Fruit fly (Drosophila melanogaster): Measurements from ENCODE around the gene CG44227.

The CG44227 gene

dm6 chr3R:8659200-8659897, 25.6 kb downstream of the CG44227 start (continued):
- TF ChIP-seq bbx (GFP tag; IDR thresholded peaks at IDR 0.05; ENCODE audit: partially characterized antibody) (no peak), Xrp1 (GFP tag; IDR thresholded peaks at IDR 0.05) (peak; percentile 42), NfI (GFP tag; optimal IDR thresholded peaks at IDR 0.05) (peak; percentile 63), Aef1 (GFP tag; IDR thresholded peaks at IDR 0.05) (no peak), CG5180 (GFP tag; optimal IDR thresholded peaks at IDR 0.05) (peak; percentile 70), seq (GFP tag; IDR thresholded peaks at IDR 0.05) (peak; percentile 58; the same call in 1 of the 2 replicates), C15 (GFP tag; IDR thresholded peaks at IDR 0.05) (no peak), al (GFP tag; IDR thresholded peaks at IDR 0.05) (no peak), CkIIα-i1 (GFP tag; IDR thresholded peaks at IDR 0.05) (no peak), mam (GFP tag; optimal IDR thresholded peaks at IDR 0.05) (peak; percentile 55), CG4854 (GFP tag; optimal IDR thresholded peaks at IDR 0.05) (no peak), gsb-n (tag; optimal IDR thresholded peaks at IDR 0.05) (peak; percentile 55), CG18476 (GFP tag; optimal IDR thresholded peaks at IDR 0.05) (peak; percentile 13), br (optimal IDR thresholded peaks at IDR 0.05) (no peak), CG12236 (GFP tag; optimal IDR thresholded peaks at IDR 0.05) (no peak), tap (tag; optimal IDR thresholded peaks at IDR 0.05) (peak; percentile 24), Sry-δ (GFP tag; optimal IDR thresholded peaks at IDR 0.05) (peak; percentile 11), CG3726 (GFP tag; IDR thresholded peaks at IDR 0.05) (no peak), CG3847 (GFP tag; IDR thresholded peaks at IDR 0.05) (peak; percentile 50), CrebB (tag; optimal IDR thresholded peaks at IDR 0.05) (no peak), ro (GFP tag; IDR thresholded peaks at IDR 0.05) (no peak), Dip3 (GFP tag; optimal IDR thresholded peaks at IDR 0.05) (peak; percentile 53), CG6813 (GFP tag; optimal IDR thresholded peaks at IDR 0.05) (peak; percentile 57), Rfx (GFP tag; IDR thresholded peaks at IDR 0.05) (peak; percentile 72), Hand (GFP tag; optimal IDR thresholded peaks at IDR 0.05) (peak; percentile 21), Atf6 (GFP tag; IDR thresholded peaks at IDR 0.05) (peak; percentile 73), insv (GFP tag; optimal IDR thresholded peaks at IDR 0.05) (peak in 1 of 2 experiments; percentile 72), schlank (tag; optimal IDR thresholded peaks at IDR 0.05) (peak; percentile 29), Stat92E (GFP tag; optimal IDR thresholded peaks at IDR 0.05) (no peak), eve (GFP tag; optimal IDR thresholded peaks at IDR 0.05) (no peak), salm (tag; optimal IDR thresholded peaks at IDR 0.05) (no peak), stc (GFP tag; IDR thresholded peaks at IDR 0.05) (peak; percentile 66), Optix (GFP tag; IDR thresholded peaks at IDR 0.05) (peak; percentile 42; the same call in 1 of the 3 replicates), sisA (GFP tag; IDR thresholded peaks at IDR 0.05) (peak; percentile 40), CG34224 (GFP tag; IDR thresholded peaks at IDR 0.05; ENCODE audit: partially characterized antibody) (no peak), Bdp1 (GFP tag; optimal IDR thresholded peaks at IDR 0.05) (no peak), cwo (GFP tag; optimal IDR thresholded peaks at IDR 0.05) (peak; percentile 52), CG7839 (tag; optimal IDR thresholded peaks at IDR 0.05) (peak; percentile 68), corto (GFP tag; optimal IDR thresholded peaks at IDR 0.05) (no peak), Mes4 (GFP tag; optimal IDR thresholded peaks at IDR 0.05) (no peak), Oaz (GFP tag; IDR thresholded peaks at IDR 0.05) (no peak), tll (GFP tag; optimal IDR thresholded peaks at IDR 0.05) (no peak), gcm (GFP tag; optimal IDR thresholded peaks at IDR 0.05) (no peak), CG13775 (GFP tag; optimal IDR thresholded peaks at IDR 0.05) (peak; percentile 50), fd96Cb (tag; optimal IDR thresholded peaks at IDR 0.05) (peak; percentile 30), danr (GFP tag; IDR thresholded peaks at IDR 0.05) (no peak), CG1529 (GFP tag; optimal IDR thresholded peaks at IDR 0.05) (no peak), ham (GFP tag; IDR thresholded peaks at IDR 0.05) (no peak), nmo (GFP tag; optimal IDR thresholded peaks at IDR 0.05) (peak; percentile 45), CG13624 (GFP tag; optimal IDR thresholded peaks at IDR 0.05) (peak; percentile 59)
